Worm (Caenorhabditis elegans) whole organism, L3 larva: Measurements from ENCODE around the gene C14B4.2.
A peak's percentile ranks its signal among the peaks of the same experiment; 100 is the strongest.

Experiments
- R02D3.7 ChIP-seq: fragments of 150-350 bp; optimal IDR thresholded peaks from 2 replicates; lab custom pipeline; 2014; ENCODE audit warnings: missing biosample characterization, missing genetic modification characterization
- ZK546.5 ChIP-seq: sonication (generic microtip); optimal IDR thresholded peaks from 2 replicates; lab custom pipeline; 2017; ENCODE audit warnings: missing biosample characterization, missing genetic modification characterization
- aly-2 ChIP-seq: fragments of 150-350 bp; optimal IDR thresholded peaks from 2 replicates; lab custom pipeline; 2014; ENCODE audit warnings: missing biosample characterization, missing genetic modification characterization
- ama-1 ChIP-seq: fragments of 150-350 bp; optimal IDR thresholded peaks from 2 replicates; lab custom pipeline; 2018
- ceh-16 ChIP-seq: sonication (generic microtip); optimal IDR thresholded peaks from 2 replicates; lab custom pipeline; 2017; ENCODE audit warnings: missing biosample characterization, missing genetic modification characterization
- ceh-28 ChIP-seq: fragments of 150-350 bp; optimal IDR thresholded peaks from 2 replicates; lab custom pipeline; 2014; ENCODE audit warnings: missing biosample characterization, missing genetic modification reagents, missing genetic modification characterization
- ceh-82 ChIP-seq: fragments of 150-350 bp; optimal IDR thresholded peaks from 2 replicates; lab custom pipeline; 2014; ENCODE audit warnings: missing biosample characterization, missing genetic modification characterization
- daf-12 ChIP-seq: fragments of 150-350 bp; optimal IDR thresholded peaks from 2 replicates; lab custom pipeline; 2014; ENCODE audit warnings: missing biosample characterization, missing genetic modification reagents, missing genetic modification characterization
- egl-5 ChIP-seq: fragments of 150-350 bp; optimal IDR thresholded peaks from 2 replicates; lab custom pipeline; 2017; ENCODE audit warnings: missing biosample characterization, missing genetic modification reagents, missing genetic modification characterization, inconsistent platforms
- elt-2 ChIP-seq: sonication (generic microtip); optimal IDR thresholded peaks from 2 replicates; lab custom pipeline; 2016; ENCODE audit warnings: missing genetic modification reagents, mild to moderate bottlenecking, missing genetic modification characterization, missing compliant biosample characterization
- eor-1 ChIP-seq, 2 experiments: fragments of 150-350 bp; optimal IDR thresholded peaks; 2 replicates each; lab custom pipeline; 2014 to 2018; ENCODE audit warnings: missing biosample characterization in 2 of 2, missing genetic modification characterization in 2 of 2
- fkh-10 ChIP-seq: sonication (generic microtip); optimal IDR thresholded peaks from 2 replicates; lab custom pipeline; 2017; ENCODE audit warnings: missing biosample characterization, missing genetic modification reagents, missing genetic modification characterization
- fkh-2 ChIP-seq: fragments of 150-350 bp; optimal IDR thresholded peaks from 2 replicates; lab custom pipeline; 2014; ENCODE audit warnings: missing biosample characterization, missing genetic modification reagents, missing genetic modification characterization
- jun-1 ChIP-seq: fragments of 150-350 bp; optimal IDR thresholded peaks from 2 replicates; lab custom pipeline; 2014; ENCODE audit warnings: missing biosample characterization, missing genetic modification reagents, missing genetic modification characterization
- lin-15B ChIP-seq: fragments of 150-350 bp; optimal IDR thresholded peaks from 2 replicates; lab custom pipeline; 2014; ENCODE audit warnings: missing biosample characterization, missing genetic modification characterization
- lin-39 ChIP-seq: fragments of 150-350 bp; optimal IDR thresholded peaks from 2 replicates; lab custom pipeline; 2018; ENCODE audit warnings: missing biosample characterization, missing genetic modification reagents, missing genetic modification characterization
- lsy-12 ChIP-seq: sonication (generic microtip); optimal IDR thresholded peaks from 2 replicates; lab custom pipeline; 2016; ENCODE audit warnings: mild to moderate bottlenecking, missing genetic modification characterization, missing compliant biosample characterization
- mdl-1 ChIP-seq: fragments of 150-350 bp; optimal IDR thresholded peaks from 2 replicates; lab custom pipeline; 2014; ENCODE audit warnings: missing biosample characterization, missing genetic modification characterization
- mml-1 ChIP-seq: fragments of 150-350 bp; sonication (generic microtip); optimal IDR thresholded peaks from 3 replicates; lab custom pipeline; 2014; ENCODE audit warnings: missing biosample characterization, missing genetic modification characterization
- nhr-11 ChIP-seq: fragments of 150-350 bp; optimal IDR thresholded peaks from 2 replicates; lab custom pipeline; 2014; ENCODE audit warnings: missing biosample characterization, missing genetic modification characterization
- nhr-12 ChIP-seq: fragments of 150-350 bp; optimal IDR thresholded peaks from 2 replicates; lab custom pipeline; 2014; ENCODE audit warnings: missing biosample characterization, missing genetic modification characterization
- nhr-23 ChIP-seq: fragments of 150-350 bp; optimal IDR thresholded peaks from 2 replicates; lab custom pipeline; 2014; ENCODE audit warnings: missing biosample characterization, missing genetic modification reagents, missing genetic modification characterization
- nhr-237 ChIP-seq: fragments of 150-350 bp; optimal IDR thresholded peaks from 2 replicates; lab custom pipeline; 2014; ENCODE audit warnings: missing biosample characterization, missing genetic modification characterization
- nhr-25 ChIP-seq: sonication (generic microtip); optimal IDR thresholded peaks from 2 replicates; lab custom pipeline; 2017; ENCODE audit warnings: missing biosample characterization, missing genetic modification characterization
- nhr-67 ChIP-seq: fragments of 150-350 bp; optimal IDR thresholded peaks from 2 replicates; lab custom pipeline; 2014; ENCODE audit warnings: missing biosample characterization, missing genetic modification characterization
- nhr-76 ChIP-seq: fragments of 150-350 bp; sonication (generic microtip); optimal IDR thresholded peaks from 5 replicates; lab custom pipeline; 2014; ENCODE audit warnings: missing biosample characterization, missing genetic modification characterization
- pha-4 ChIP-seq: fragments of 150-350 bp; optimal IDR thresholded peaks from 2 replicates; lab custom pipeline; 2014; ENCODE audit warnings: missing biosample characterization, missing genetic modification reagents, missing genetic modification characterization
- pqm-1 ChIP-seq: fragments of 150-350 bp; optimal IDR thresholded peaks from 2 replicates; lab custom pipeline; 2017; ENCODE audit warnings: missing biosample characterization, missing genetic modification characterization, inconsistent platforms
- sea-2 ChIP-seq: fragments of 150-350 bp; sonication (generic microtip); optimal IDR thresholded peaks from 4 replicates; lab custom pipeline; 2014; ENCODE audit warnings: missing biosample characterization, missing genetic modification reagents, missing genetic modification characterization
- skn-1 ChIP-seq: fragments of 150-350 bp; optimal IDR thresholded peaks from 2 replicates; lab custom pipeline; 2014; ENCODE audit warnings: missing biosample characterization, missing genetic modification characterization
- tbx-2 ChIP-seq: sonication (generic microtip); optimal IDR thresholded peaks from 2 replicates; lab custom pipeline; 2016; ENCODE audit warnings: mild to moderate bottlenecking, missing genetic modification characterization, missing compliant biosample characterization
- unc-39 ChIP-seq: sonication (generic microtip); optimal IDR thresholded peaks from 4 replicates; lab custom pipeline; 2017; ENCODE audit warnings: missing biosample characterization, missing genetic modification characterization
- unc-62 ChIP-seq: fragments of 150-350 bp; sonication (generic microtip); optimal IDR thresholded peaks from 4 replicates; lab custom pipeline; 2014; ENCODE audit warnings: missing biosample characterization, missing genetic modification reagents, missing genetic modification characterization
- zag-1 ChIP-seq: fragments of 150-350 bp; optimal IDR thresholded peaks from 2 replicates; lab custom pipeline; 2014; ENCODE audit warnings: missing biosample characterization, missing genetic modification characterization
- ztf-11 ChIP-seq: fragments of 150-350 bp; optimal IDR thresholded peaks from 2 replicates; lab custom pipeline; 2014; ENCODE audit warnings: missing biosample characterization, missing genetic modification characterization
- ztf-4 ChIP-seq: fragments of 150-350 bp; optimal IDR thresholded peaks from 2 replicates; lab custom pipeline; 2014; ENCODE audit warnings: missing biosample characterization, missing genetic modification characterization

The C14B4.2 gene

DNA sequence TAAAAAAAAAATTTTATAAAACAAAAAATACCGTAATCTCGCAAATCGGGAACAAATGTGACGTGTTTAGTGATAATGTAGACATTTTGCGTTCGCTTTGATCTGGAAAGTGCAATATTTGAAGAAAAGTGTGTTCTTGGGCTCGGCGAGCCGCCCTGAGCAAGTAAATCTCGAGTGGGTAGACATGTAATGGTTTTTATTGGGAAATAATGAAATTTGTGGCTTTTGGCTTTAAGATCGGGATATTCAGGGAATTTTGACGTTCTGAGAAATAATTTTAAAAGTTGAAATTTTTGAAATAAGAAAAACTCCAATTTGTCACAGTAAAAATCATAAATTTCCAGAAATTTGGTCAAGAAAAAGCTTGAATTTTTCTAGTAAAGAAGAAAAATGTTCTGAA is at the start of gene C14B4.2:
Gene C14B4.2 (minus strand): TSS at position 101 of the 400 bp plus-strand sequence.
- no peak for TF ChIP-seq jun-1 (tag; lab: Kevin White, UChicago)
- TF ChIP-seq ceh-16 (tag; lab: Kevin White, UChicago): no peak
- no peak for TF ChIP-seq nhr-76
- no peak for TF ChIP-seq elt-2 (tag; lab: Kevin White, UChicago)
- no peak for TF ChIP-seq R02D3.7 (tag; lab: Kevin White, UChicago)
- TF ChIP-seq mml-1: no peak
- TF ChIP-seq tbx-2 (tag; lab: Kevin White, UChicago): no peak
- no peak for TF ChIP-seq ama-1 (lab: Kevin White, UChicago)
- TF ChIP-seq lin-15B (tag; lab: Kevin White, UChicago): no peak
- TF ChIP-seq nhr-23 (tag; lab: Kevin White, UChicago): no peak
- TF ChIP-seq egl-5 (tag; lab: Kevin White, UChicago): no peak
- TF ChIP-seq aly-2 (tag; lab: Kevin White, UChicago): no peak

DNA sequence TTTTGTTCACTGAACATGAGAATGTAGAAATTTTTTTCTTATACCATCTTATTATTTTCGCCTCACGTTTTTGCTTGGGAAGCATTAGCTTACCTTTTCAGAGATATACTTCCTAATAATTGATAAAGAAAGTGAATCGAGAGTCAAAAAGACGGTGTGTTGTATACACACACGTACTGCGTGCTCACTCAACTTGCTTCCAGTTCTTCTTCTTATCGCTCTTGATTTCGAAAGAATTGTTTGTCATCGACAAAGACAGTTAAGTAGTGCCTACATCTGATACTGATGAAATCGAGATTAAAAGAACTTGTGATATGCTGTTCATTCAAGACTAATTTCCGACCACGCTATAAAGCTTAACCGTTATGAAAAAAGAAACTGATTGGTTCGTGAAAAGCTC is 48.2 kb upstream of the C14B4.2 start, which contains the start of gene C25F9.5:
Gene C25F9.5 (minus strand): TSS at position 195 of the 400 bp plus-strand sequence.
- peak; percentile 64 for TF ChIP-seq jun-1 (tag; lab: Kevin White, UChicago)
- peak; percentile 81 for TF ChIP-seq elt-2 (tag; lab: Kevin White, UChicago)
- TF ChIP-seq lsy-12 (tag; lab: Kevin White, UChicago): no peak
- no peak for TF ChIP-seq nhr-25 (tag; lab: Kevin White, UChicago)
- TF ChIP-seq pqm-1 (tag; lab: Kevin White, UChicago): peak; percentile 58
- no peak for TF ChIP-seq ztf-4 (tag; lab: Kevin White, UChicago)
- TF ChIP-seq pha-4 (tag; lab: Kevin White, UChicago): peak; percentile 28

DNA sequence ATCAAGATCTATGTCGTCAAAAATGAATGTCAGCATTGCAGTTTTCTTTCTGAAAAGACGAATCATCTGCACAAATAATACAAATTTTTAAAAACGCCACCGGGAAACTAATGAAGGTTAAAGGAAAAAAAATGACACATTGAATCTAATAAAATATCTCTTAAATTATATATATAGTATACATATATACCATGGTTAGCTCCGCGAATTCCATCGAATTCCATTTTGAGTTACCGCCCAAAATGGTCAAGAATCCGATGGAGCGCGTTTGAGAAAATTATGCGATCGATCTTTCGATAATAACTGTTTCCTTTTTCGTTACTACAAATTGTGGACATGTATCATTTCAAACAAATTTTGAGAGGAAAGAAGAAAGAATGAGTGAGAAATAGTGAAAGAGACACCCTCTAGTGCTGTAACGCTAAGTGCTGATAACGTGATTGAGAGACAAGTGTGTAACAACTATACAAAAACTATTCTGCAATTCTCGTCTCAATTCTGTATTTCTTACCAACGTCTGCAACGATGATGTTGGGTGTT is 42.9 kb upstream of the C14B4.2 start, which contains the start of the genes C25F9.6 and C25F9.10:
Gene C25F9.6 (minus strand): TSS at position 51 of the 540 bp plus-strand sequence.
Gene C25F9.10 (plus strand): TSS at position 454 of the 540 bp plus-strand sequence.
- no peak for TF ChIP-seq mml-1
- peak; percentile 60 for TF ChIP-seq elt-2 (tag; lab: Kevin White, UChicago)
- TF ChIP-seq pha-4 (tag; lab: Kevin White, UChicago): peak; percentile 35
- TF ChIP-seq pqm-1 (tag; lab: Kevin White, UChicago): peak; percentile 35
- TF ChIP-seq ceh-82: no peak
- no peak for TF ChIP-seq nhr-67 (tag; lab: Kevin White, UChicago)
- TF ChIP-seq ceh-16 (tag; lab: Kevin White, UChicago): no peak

DNA sequence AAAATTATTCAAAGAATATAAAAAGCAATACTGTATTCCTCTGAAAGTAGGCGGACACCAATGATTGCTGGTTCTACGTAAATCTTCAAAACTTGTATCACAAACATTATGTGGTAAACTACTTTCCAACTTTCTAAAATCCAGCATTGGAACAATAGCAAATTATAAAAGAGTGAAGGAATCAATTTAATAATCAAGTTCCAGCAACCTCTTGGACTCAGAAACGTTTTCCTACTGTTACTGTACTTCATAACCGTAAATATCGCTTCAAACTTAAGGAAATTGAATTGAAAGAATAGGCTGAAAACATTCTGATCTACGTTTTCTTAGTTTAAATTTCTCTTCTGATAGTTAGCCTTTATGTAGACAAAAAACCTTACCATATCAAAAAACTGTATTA is 41.2 kb upstream of the C14B4.2 start:
- TF ChIP-seq ceh-28 (tag; lab: Kevin White, UChicago) (no peak), fkh-10 (no peak), fkh-2 (tag; lab: Kevin White, UChicago) (no peak), tbx-2 (tag; lab: Kevin White, UChicago) (no peak), nhr-11 (tag; lab: Kevin White, UChicago) (no peak), zag-1 (tag; lab: Kevin White, UChicago) (no peak), ztf-4 (tag; lab: Kevin White, UChicago) (no peak), R02D3.7 (tag; lab: Kevin White, UChicago) (no peak), daf-12 (no peak)

DNA sequence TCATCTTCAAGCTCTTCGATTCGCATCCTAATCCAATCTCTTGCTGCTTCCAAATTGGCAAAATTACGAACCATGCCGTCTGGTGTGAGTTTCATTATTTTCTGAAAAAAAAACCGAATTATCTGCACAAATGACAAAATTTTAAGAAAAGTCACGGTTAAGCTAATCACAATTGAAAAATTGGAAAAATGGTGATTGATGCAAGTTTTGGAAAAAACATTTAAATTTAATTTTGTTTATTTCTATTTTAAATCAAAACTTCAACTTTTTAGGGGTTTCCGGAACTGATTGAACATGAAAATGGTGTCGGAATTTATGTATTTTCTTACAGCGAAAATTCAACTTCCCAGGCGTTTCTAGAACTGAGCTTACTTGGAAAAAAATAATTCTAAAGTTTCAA is 40.4 kb upstream of the C14B4.2 start, which contains the start of gene C25F9.12:
Gene C25F9.12 (minus strand): TSS at position 101 of the 400 bp plus-strand sequence.
- no peak for TF ChIP-seq ceh-82
- TF ChIP-seq eor-1 (tag; optimal IDR thresholded peaks at IDR 0.05; lab: Kevin White, UChicago): no peak
- no peak for TF ChIP-seq unc-39 (tag; lab: Kevin White, UChicago)
- TF ChIP-seq lsy-12 (tag; lab: Kevin White, UChicago): no peak
- no peak for TF ChIP-seq nhr-11 (tag; lab: Kevin White, UChicago)
- no peak for TF ChIP-seq nhr-76
- no peak for TF ChIP-seq ZK546.5 (tag; lab: Kevin White, UChicago)
- no peak for TF ChIP-seq unc-62 (GFP tag; lab: Kevin White, UChicago)
- TF ChIP-seq ceh-16 (tag; lab: Kevin White, UChicago): no peak
- no peak for TF ChIP-seq tbx-2 (tag; lab: Kevin White, UChicago)
- no peak for TF ChIP-seq zag-1 (tag; lab: Kevin White, UChicago)
- no peak for TF ChIP-seq nhr-237 (tag; lab: Kevin White, UChicago)
- TF ChIP-seq nhr-12 (tag; lab: Kevin White, UChicago): no peak
- no peak for TF ChIP-seq aly-2 (tag; lab: Kevin White, UChicago)
- TF ChIP-seq ztf-11 (tag; lab: Kevin White, UChicago): no peak
- no peak for TF ChIP-seq sea-2 (GFP tag; lab: Kevin White, UChicago)
- no peak for TF ChIP-seq ceh-28 (tag; lab: Kevin White, UChicago)
- no peak for TF ChIP-seq lin-39
- TF ChIP-seq skn-1 (tag; lab: Kevin White, UChicago): no peak
- TF ChIP-seq mdl-1 (tag; lab: Kevin White, UChicago): no peak
